Worm (Caenorhabditis elegans) whole organism, midembryonic: ENCODE results near the gene mtm-5.

Experiments
- cog-1 ChIP-seq: sonication (generic microtip); optimal IDR thresholded peaks from 2 replicates; lab custom pipeline; 2016; ENCODE audit warnings: missing genetic modification characterization, missing compliant biosample characterization
- med-1 ChIP-seq: sonication (generic microtip); optimal IDR thresholded peaks from 2 replicates; lab custom pipeline; 2017; ENCODE audit warnings: missing genetic modification characterization, mild to moderate bottlenecking, missing compliant biosample characterization, antibody characterized with exemption, missing genetic modification reagents; ENCODE audit not compliant: insufficient read depth
- ref-1 ChIP-seq: fragments of 200-800 bp; sonication (Bioruptor generic); conservative IDR thresholded peaks from 2 replicates; pipeline ENCODE4 v1.3.6; 2022; ENCODE audit warnings: missing genetic modification reagents, missing genetic modification characterization, missing compliant biosample characterization
- tab-1 ChIP-seq: fragments of 200-800 bp; sonication (Bioruptor generic); IDR thresholded peaks from 2 replicates; pipeline ENCODE4 v1.3.6; 2022; ENCODE audit warnings: missing genetic modification characterization, missing compliant biosample characterization

DNA sequence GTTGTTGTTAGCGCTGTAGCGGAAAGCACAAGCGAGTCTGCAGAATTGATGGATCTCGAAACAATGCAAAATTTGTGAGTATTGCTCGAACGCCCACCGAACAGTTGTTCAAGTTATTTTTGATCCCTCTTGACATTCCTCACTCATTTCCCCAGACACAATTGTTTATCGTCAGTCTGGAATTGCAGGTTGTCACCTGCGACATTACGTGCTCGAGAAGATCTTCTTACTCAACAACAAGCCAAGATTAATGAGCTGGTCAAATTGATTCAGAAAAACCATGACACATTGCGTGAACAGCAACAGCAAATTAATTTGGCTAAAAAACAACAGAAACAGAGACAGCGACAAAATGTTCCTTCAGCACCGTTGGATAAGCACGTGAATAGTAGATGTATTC lies 41.3 kb downstream of the mtm-5 start:
- no peak for TF ChIP-seq med-1
- no peak for TF ChIP-seq ref-1
- TF ChIP-seq tab-1, result no peak
- TF ChIP-seq cog-1 (tag; lab: Kevin White, UChicago), result no peak
